Fruit fly (Drosophila melanogaster): ENCODE data around the gene yellow-k.
A peak's percentile ranks its signal among the peaks of the same experiment; 100 is the strongest.

yellow-k gene

dm6 chr3L:15533402-15534129 lies 13.1 kb downstream of the yellow-k start (continued):
- TF ChIP-seq CoRest (tag; optimal IDR thresholded peaks at IDR 0.05), result peak; percentile 36
- no peak for TF ChIP-seq CG2202 (tag; optimal IDR thresholded peaks at IDR 0.05)
- no peak for TF ChIP-seq dm (GFP tag; optimal IDR thresholded peaks at IDR 0.05)
- TF ChIP-seq danr (GFP tag; IDR thresholded peaks at IDR 0.05), result no peak
- no peak for TF ChIP-seq CG1602 (GFP tag; optimal IDR thresholded peaks at IDR 0.05)
- TF ChIP-seq gcm (GFP tag; optimal IDR thresholded peaks at IDR 0.05), result peak; percentile 45
- TF ChIP-seq sens (GFP tag), result peak; percentile 84
- peak; percentile 47 for TF ChIP-seq Side (GFP tag; optimal IDR thresholded peaks at IDR 0.05)
- peak; percentile 48 for TF ChIP-seq CG12071 (GFP tag; optimal IDR thresholded peaks at IDR 0.05)
- TF ChIP-seq CG15601 (tag; optimal IDR thresholded peaks at IDR 0.05), result peak; percentile 25
- 0 out of 2 replicates have a peak, but pooled peaks have one; percentile 4 for TF ChIP-seq CG32772 (GFP tag; IDR thresholded peaks at IDR 0.05)
- peak; percentile 46 for TF ChIP-seq CG17802 (tag; optimal IDR thresholded peaks at IDR 0.05)
- TF ChIP-seq unpg (GFP tag; optimal IDR thresholded peaks at IDR 0.05), result peak; percentile 41
- TF ChIP-seq CG8359 (GFP tag; optimal IDR thresholded peaks at IDR 0.05; ENCODE audit: borderline replicate concordance), result no peak
- peak; percentile 42 for TF ChIP-seq Xbp1 (GFP tag; optimal IDR thresholded peaks at IDR 0.05)
- TF ChIP-seq nerfin-2 (GFP tag; IDR thresholded peaks at IDR 0.05; ENCODE audit: partially characterized antibody), result no peak
- peak; percentile 24 for TF ChIP-seq CG4707 (GFP tag; optimal IDR thresholded peaks at IDR 0.05)
- TF ChIP-seq grau (tag; optimal IDR thresholded peaks at IDR 0.05), result peak; percentile 36
- TF ChIP-seq Max (GFP tag; optimal IDR thresholded peaks at IDR 0.05), result peak; percentile 1
- TF ChIP-seq bab2 (GFP tag; optimal IDR thresholded peaks at IDR 0.05), result peak; percentile 33
- TF ChIP-seq hbn (GFP tag; IDR thresholded peaks at IDR 0.05; ENCODE audit: partially characterized antibody), result no peak
- peak; percentile 58 for TF ChIP-seq Sox102F (GFP tag; optimal IDR thresholded peaks at IDR 0.05)
- TF ChIP-seq otp (GFP tag; IDR thresholded peaks at IDR 0.05), result no peak
- no peak for TF ChIP-seq TFAM (GFP tag; optimal IDR thresholded peaks at IDR 0.05)
- TF ChIP-seq Vsx1 (GFP tag; optimal IDR thresholded peaks at IDR 0.05), result no peak
- no peak for TF ChIP-seq CG4854 (GFP tag; optimal IDR thresholded peaks at IDR 0.05)
- TF ChIP-seq Dref (GFP tag; IDR thresholded peaks at IDR 0.05), result no peak
- TF ChIP-seq Fer3 (tag; optimal IDR thresholded peaks at IDR 0.05), result no peak
- TF ChIP-seq en (GFP tag; optimal IDR thresholded peaks at IDR 0.05), result no peak
- TF ChIP-seq CG4820 (GFP tag; optimal IDR thresholded peaks at IDR 0.05), result no peak
- peak; percentile 34 for TF ChIP-seq CG33557 (GFP tag; optimal IDR thresholded peaks at IDR 0.05)
- peak; percentile 40 to 59 for TF ChIP-seq bsh (GFP tag; optimal IDR thresholded peaks at IDR 0.05)
- TF ChIP-seq CG11093 (GFP tag; IDR thresholded peaks at IDR 0.05), result 0 out of 3 replicates have a peak, but pooled peaks have one; percentile 6
- peak; percentile 69 for TF ChIP-seq pros (GFP tag; optimal IDR thresholded peaks at IDR 0.05)

dm6 chr3L:15534274-15535227 lies 14.1 kb downstream of the yellow-k start:
- peak; percentile 53 for TF ChIP-seq ems (GFP tag; optimal IDR thresholded peaks at IDR 0.05)
- TF ChIP-seq CG32532 (GFP tag; IDR thresholded peaks at IDR 0.05), result peak; percentile 35; the same call in 1 of the 2 replicates
- peak; percentile 31 for TF ChIP-seq NC2β (GFP tag; optimal IDR thresholded peaks at IDR 0.05)
- peak; percentile 16 for TF ChIP-seq Blimp-1 (GFP tag; optimal IDR thresholded peaks at IDR 0.05)
- peak; percentile 77 for TF ChIP-seq CG7839 (tag; optimal IDR thresholded peaks at IDR 0.05)
- TF ChIP-seq CG9437 (GFP tag; optimal IDR thresholded peaks at IDR 0.05), result peak; percentile 83
- no peak for TF ChIP-seq Neu2 (GFP tag; optimal IDR thresholded peaks at IDR 0.05; ENCODE audit: borderline replicate concordance)
- peak; percentile 56 for TF ChIP-seq slbo (GFP tag; IDR thresholded peaks at IDR 0.05)
- peak; percentile 36 for TF ChIP-seq CG30431 (GFP tag; optimal IDR thresholded peaks at IDR 0.05)
- no peak for TF ChIP-seq CG17802 (tag; optimal IDR thresholded peaks at IDR 0.05)
- TF ChIP-seq CG14667 (GFP tag; IDR thresholded peaks at IDR 0.05), result peak; percentile 38
- peak; percentile 40 for TF ChIP-seq CG1647 (GFP tag; optimal IDR thresholded peaks at IDR 0.05)
- TF ChIP-seq CG10274 (GFP tag; optimal IDR thresholded peaks at IDR 0.05), result peak; percentile 43
- peak; percentile 61; the same call in 1 of the 2 replicates for TF ChIP-seq CG14441 (GFP tag; IDR thresholded peaks at IDR 0.05)
- TF ChIP-seq CG12104 (GFP tag; optimal IDR thresholded peaks at IDR 0.05), result peak; percentile 30

Measured in whole organism, embryonic.